Worm (Caenorhabditis elegans): ENCODE measurements around the gene C32D5.10.

- no peak for TF ChIP-seq hlh-13 (GFP tag; optimal IDR thresholded peaks at IDR 0.05)
- TF ChIP-seq pqm-1 (tag; optimal IDR thresholded peaks at IDR 0.05): no peak
- no peak for TF ChIP-seq ceh-14 (tag; optimal IDR thresholded peaks at IDR 0.05)
- TF ChIP-seq sox-4 (tag; optimal IDR thresholded peaks at IDR 0.05): no peak
- no peak for TF ChIP-seq pros-1 (tag; optimal IDR thresholded peaks at IDR 0.05)
- no peak for TF ChIP-seq ceh-24 (tag; optimal IDR thresholded peaks at IDR 0.05)
- TF ChIP-seq hlh-30 (tag; optimal IDR thresholded peaks at IDR 0.05; ENCODE audit: insufficient read depth): no peak
- TF ChIP-seq pag-3 (tag; optimal IDR thresholded peaks at IDR 0.05; ENCODE audit: borderline replicate concordance): no peak
- TF ChIP-seq ets-4 (tag; optimal IDR thresholded peaks at IDR 0.05): no peak
- TF ChIP-seq lin-11 (tag; optimal IDR thresholded peaks at IDR 0.05): no peak
- no peak for TF ChIP-seq lim-6 (tag; optimal IDR thresholded peaks at IDR 0.05)
- TF ChIP-seq ceh-30 (tag; optimal IDR thresholded peaks at IDR 0.05): no peak
These were observed 29.7 kb downstream of the C32D5.10 start for ce11 chrII:6322081-6322480.

Measured in whole organism, late embryonic.